Worm (Caenorhabditis elegans): ENCODE data around the gene hacd-1.

ce11 chrV:1488642-1489041 is 28.5 kb downstream of the hacd-1 start:
- TF ChIP-seq dox-1 (GFP tag; IDR thresholded peaks at IDR 0.05) (no peak), mel-28 (tag; optimal IDR thresholded peaks at IDR 0.05; ENCODE audit: borderline replicate concordance) (no peak), nhr-120 (GFP tag; IDR thresholded peaks at IDR 0.05) (no peak), ets-4 (GFP tag; optimal IDR thresholded peaks at IDR 0.05) (no peak), nfya-1 (tag; optimal IDR thresholded peaks at IDR 0.05; ENCODE audit: borderline replicate concordance, insufficient read depth) (no peak), ceh-27 (GFP tag; optimal IDR thresholded peaks at IDR 0.05) (no peak), mxl-1 (tag; optimal IDR thresholded peaks at IDR 0.05) (no peak), madf-10 (tag; optimal IDR thresholded peaks at IDR 0.05) (no peak), madf-3 (GFP tag; IDR thresholded peaks at IDR 0.05) (no peak)

Data from whole organism, young adult.